Worm (Caenorhabditis elegans) whole organism, L1 larva: Measurements from ENCODE around the gene F14B8.4.

ENCODE experiments used
- C34B4.2 ChIP-seq: sonication (generic microtip); optimal IDR thresholded peaks from 2 replicates; lab custom pipeline; 2017; ENCODE audit warnings: mild to moderate bottlenecking, missing genetic modification characterization, missing compliant biosample characterization
- F16B12.6 ChIP-seq: fragments of 150-350 bp; optimal IDR thresholded peaks from 2 replicates; lab custom pipeline; 2014; ENCODE audit warnings: missing biosample characterization, missing genetic modification characterization
- Y116A8C.19 ChIP-seq: sonication (generic microtip); optimal IDR thresholded peaks from 2 replicates; lab custom pipeline; 2016; ENCODE audit warnings: missing compliant biosample characterization, missing genetic modification characterization, borderline replicate concordance
- blmp-1 ChIP-seq: fragments of 150-350 bp; optimal IDR thresholded peaks from 2 replicates; lab custom pipeline; 2014; ENCODE audit warnings: missing biosample characterization, missing genetic modification characterization
- ceh-63 ChIP-seq: fragments of 200-800 bp; sonication (Bioruptor generic); optimal IDR thresholded peaks from 2 replicates; lab custom pipeline; 2018; ENCODE audit warnings: mild to moderate bottlenecking, missing genetic modification characterization, missing compliant biosample characterization
- ceh-8 ChIP-seq: fragments of 200-800 bp; sonication (Bioruptor generic); optimal IDR thresholded peaks from 2 replicates; lab custom pipeline; 2018; ENCODE audit warnings: mild to moderate bottlenecking, missing genetic modification characterization, moderate library complexity, missing compliant biosample characterization
- ceh-88 ChIP-seq: fragments of 200-800 bp; sonication (Bioruptor generic); IDR thresholded peaks from 2 replicates; pipeline ENCODE4 v1.3.6; 2022; ENCODE audit warnings: missing genetic modification characterization, missing compliant biosample characterization
- ceh-90 ChIP-seq: sonication (generic microtip); optimal IDR thresholded peaks from 2 replicates; lab custom pipeline; 2016; ENCODE audit warnings: missing genetic modification characterization, missing compliant biosample characterization
- ces-1 ChIP-seq: fragments of 150-350 bp; optimal IDR thresholded peaks from 2 replicates; lab custom pipeline; 2014; ENCODE audit warnings: missing biosample characterization, missing genetic modification reagents, missing genetic modification characterization
- dpl-1 ChIP-seq, 3 experiments: fragments of 150-350 bp in 2 of 3; sonication (generic microtip) in 1 of 3; optimal IDR thresholded peaks; 2 replicates each; lab custom pipeline; 2014 to 2017; ENCODE audit warnings: missing biosample characterization in 3 of 3, missing genetic modification characterization in 3 of 3, missing genetic modification reagents in 3 of 3
- efl-3 ChIP-seq: fragments of 200-800 bp; sonication (Bioruptor generic); optimal IDR thresholded peaks from 2 replicates; lab custom pipeline; 2018; ENCODE audit warnings: mild to moderate bottlenecking, missing genetic modification characterization, missing compliant biosample characterization
- elt-2 ChIP-seq: sonication (generic microtip); optimal IDR thresholded peaks from 2 replicates; lab custom pipeline; 2016; ENCODE audit warnings: missing genetic modification characterization, mild to moderate bottlenecking, inconsistent platforms, missing compliant biosample characterization, missing genetic modification reagents
- elt-3 ChIP-seq, 6 experiments: fragments of 150-350 bp in 1 of 6; sonication (generic microtip); optimal IDR thresholded peaks; 2 replicates each; lab custom pipeline; 2017 to 2018; ENCODE audit warnings: missing biosample characterization in 6 of 6, missing genetic modification characterization in 6 of 6, inconsistent platforms in 1 of 6
- fkh-8 ChIP-seq: sonication (generic microtip); optimal IDR thresholded peaks from 2 replicates; lab custom pipeline; 2016; ENCODE audit warnings: mild to moderate bottlenecking, missing genetic modification characterization, missing compliant biosample characterization
- fos-1 ChIP-seq: fragments of 150-350 bp; optimal IDR thresholded peaks from 2 replicates; lab custom pipeline; 2014; ENCODE audit warnings: missing biosample characterization, missing genetic modification characterization
- grh-1 ChIP-seq: fragments of 200-800 bp; sonication (Bioruptor generic); IDR thresholded peaks from 2 replicates; pipeline ENCODE4 v1.3.6; 2022; ENCODE audit warnings: missing genetic modification reagents, missing genetic modification characterization, missing compliant biosample characterization
- hpl-2 ChIP-seq: fragments of 150-350 bp; optimal IDR thresholded peaks from 2 replicates; lab custom pipeline; 2014; ENCODE audit warnings: missing biosample characterization, missing genetic modification reagents, missing genetic modification characterization
- lin-13 ChIP-seq: fragments of 150-350 bp; optimal IDR thresholded peaks from 2 replicates; lab custom pipeline; 2014; ENCODE audit warnings: missing biosample characterization, missing genetic modification reagents, missing genetic modification characterization
- lin-14 ChIP-seq: fragments of 200-800 bp; sonication (Bioruptor generic); optimal IDR thresholded peaks from 2 replicates; lab custom pipeline; 2018; ENCODE audit warnings: mild to moderate bottlenecking, missing genetic modification characterization, moderate library complexity, missing compliant biosample characterization
- lir-3 ChIP-seq: sonication (generic microtip); optimal IDR thresholded peaks from 2 replicates; lab custom pipeline; 2016; ENCODE audit warnings: mild to moderate bottlenecking, missing genetic modification characterization, moderate library complexity, missing compliant biosample characterization; ENCODE audit not compliant: poor library complexity
- mef-2 ChIP-seq: fragments of 150-350 bp; optimal IDR thresholded peaks from 2 replicates; lab custom pipeline; 2014; ENCODE audit warnings: missing biosample characterization, missing genetic modification characterization
- mep-1 ChIP-seq: fragments of 150-350 bp; optimal IDR thresholded peaks from 2 replicates; lab custom pipeline; 2014; ENCODE audit warnings: missing biosample characterization, missing genetic modification characterization
- nhr-20 ChIP-seq: sonication (generic microtip); optimal IDR thresholded peaks from 2 replicates; lab custom pipeline; 2016; ENCODE audit warnings: mild to moderate bottlenecking, missing genetic modification characterization, missing compliant biosample characterization
- nhr-28 ChIP-seq: fragments of 150-350 bp; optimal IDR thresholded peaks from 2 replicates; lab custom pipeline; 2014; ENCODE audit warnings: missing biosample characterization, missing genetic modification characterization
- nhr-47 ChIP-seq: sonication (generic microtip); optimal IDR thresholded peaks from 2 replicates; lab custom pipeline; 2016; ENCODE audit warnings: mild to moderate bottlenecking, missing genetic modification characterization, moderate library complexity, missing compliant biosample characterization
- nhr-71 ChIP-seq: sonication (generic microtip); optimal IDR thresholded peaks from 2 replicates; lab custom pipeline; 2016; ENCODE audit warnings: mild to moderate bottlenecking, missing genetic modification characterization, moderate library complexity, missing compliant biosample characterization
- nhr-77 ChIP-seq: fragments of 150-350 bp; optimal IDR thresholded peaks from 2 replicates; lab custom pipeline; 2014; ENCODE audit warnings: missing biosample characterization, missing genetic modification characterization
- nhr-85 ChIP-seq: sonication (generic microtip); peaks from one replicate; lab custom pipeline; 2016; ENCODE audit warnings: missing genetic modification characterization, inconsistent platforms, missing compliant biosample characterization
- nhr-90 ChIP-seq: sonication (generic microtip); optimal IDR thresholded peaks from 2 replicates; lab custom pipeline; 2016; ENCODE audit warnings: mild to moderate bottlenecking, missing genetic modification characterization, missing compliant biosample characterization; ENCODE audit not compliant: poor library complexity
- pag-3 ChIP-seq: sonication (generic microtip); optimal IDR thresholded peaks from 2 replicates; lab custom pipeline; 2017; ENCODE audit warnings: missing genetic modification characterization, mild to moderate bottlenecking, missing compliant biosample characterization, antibody characterized with exemption, borderline replicate concordance; ENCODE audit not compliant: insufficient read depth
- pax-3 ChIP-seq: fragments of 200-800 bp; sonication (Bioruptor generic); optimal IDR thresholded peaks from 2 replicates; lab custom pipeline; 2018; ENCODE audit warnings: mild to moderate bottlenecking, missing genetic modification characterization, moderate library complexity, missing compliant biosample characterization
- tbx-2 ChIP-seq: sonication (generic microtip); optimal IDR thresholded peaks from 2 replicates; lab custom pipeline; 2016; ENCODE audit warnings: missing genetic modification characterization, missing compliant biosample characterization
- unc-62 ChIP-seq: fragments of 150-350 bp; optimal IDR thresholded peaks from 2 replicates; lab custom pipeline; 2014; ENCODE audit warnings: missing biosample characterization, missing genetic modification reagents, missing genetic modification characterization
- unc-86 ChIP-seq: sonication (generic microtip); optimal IDR thresholded peaks from 2 replicates; lab custom pipeline; 2016; ENCODE audit warnings: missing genetic modification characterization, missing compliant biosample characterization
- ztf-11 ChIP-seq, 2 experiments: sonication (generic microtip); optimal IDR thresholded peaks; 2 replicates each; lab custom pipeline; 2016 to 2017; ENCODE audit warnings: missing genetic modification characterization in 2 of 2, missing biosample characterization in 1 of 2, missing compliant biosample characterization in 1 of 2
- ztf-4 ChIP-seq: fragments of 150-350 bp; optimal IDR thresholded peaks from 2 replicates; lab custom pipeline; 2014; ENCODE audit warnings: missing biosample characterization, missing genetic modification characterization

F14B8.4 gene

DNA sequence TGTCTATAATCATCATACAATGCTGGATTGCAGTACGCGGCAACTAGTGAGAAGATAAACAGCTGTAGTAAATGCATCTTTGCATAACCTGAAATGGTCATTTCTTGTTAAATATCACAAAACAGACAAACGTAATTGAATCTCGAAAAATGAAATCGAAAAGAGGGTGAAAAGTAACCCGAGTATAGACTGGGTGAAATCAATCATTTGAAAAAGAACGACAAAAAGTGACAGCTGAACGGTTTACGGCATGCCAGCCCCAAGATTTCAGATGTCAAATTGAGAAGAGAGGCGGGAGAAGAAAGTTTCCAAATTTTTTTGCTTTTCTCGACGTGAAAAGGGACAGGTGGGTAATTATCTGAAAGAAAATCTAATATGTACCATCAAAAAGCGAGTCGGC is at the start of gene F14B8.4:
TSS of gene F14B8.4 (minus strand) at position 101 of the 400 bp plus-strand sequence.
- TF ChIP-seq mep-1 (tag; lab: Kevin White, UChicago) = no peak
- no peak for TF ChIP-seq nhr-90
- peak; percentile 53 for TF ChIP-seq nhr-85
- TF ChIP-seq tbx-2 (tag; lab: Kevin White, UChicago) = no peak
- TF ChIP-seq pag-3 (tag; lab: Kevin White, UChicago) = no peak

DNA sequence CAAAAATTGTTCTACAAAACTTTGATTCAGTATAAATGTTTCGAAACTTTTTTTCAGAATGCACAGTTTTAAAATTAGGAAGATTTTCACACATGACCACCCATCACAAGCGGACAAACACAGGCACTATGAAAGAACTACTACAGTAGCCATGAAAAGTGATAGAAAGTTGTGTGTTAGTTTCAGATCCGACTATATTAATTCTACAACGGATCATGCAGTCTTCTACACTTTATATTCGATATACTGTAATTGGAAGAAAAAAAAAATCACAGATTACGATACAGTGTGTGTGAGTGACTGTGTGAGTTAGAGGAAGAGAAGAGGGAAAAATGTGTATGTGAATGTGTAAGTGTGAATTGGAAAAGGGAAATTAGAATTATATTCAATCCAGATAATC is 47.0 kb upstream of the F14B8.4 start:
- no peak for TF ChIP-seq mef-2
- no peak for TF ChIP-seq elt-2 (tag; lab: Kevin White, UChicago)
- no peak for TF ChIP-seq hpl-2 (GFP tag; lab: Kevin White, UChicago)
- TF ChIP-seq pax-3 (tag; lab: Kevin White, UChicago) = no peak
- TF ChIP-seq Y116A8C.19 (tag; lab: Kevin White, UChicago) = no peak

DNA sequence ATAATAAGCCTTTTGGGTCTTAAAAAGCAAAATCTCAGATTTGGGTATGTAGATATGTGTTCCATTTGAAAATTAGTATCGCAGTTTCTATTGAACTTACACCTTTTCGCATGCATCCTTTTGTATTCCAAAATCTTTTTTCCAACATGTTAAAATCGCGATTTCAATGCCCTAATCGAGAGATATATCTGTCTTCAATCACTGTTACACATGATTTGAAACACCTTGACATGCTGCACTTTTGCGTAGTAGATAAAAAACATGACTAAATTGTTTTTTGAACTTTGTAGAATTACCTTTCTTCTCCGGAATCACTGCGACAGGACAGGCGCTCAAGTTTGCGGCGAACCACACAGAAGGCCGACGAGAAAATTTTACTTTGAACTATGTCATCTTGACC is 42.0 kb upstream of the F14B8.4 start:
- TF ChIP-seq ces-1 (GFP tag; lab: Kevin White, UChicago) (no peak), lin-14 (GFP tag; lab: Kevin White, UChicago) (peak; percentile 41), ceh-88 (no peak), Y116A8C.19 (tag; lab: Kevin White, UChicago) (no peak), nhr-20 (peak; percentile 29), blmp-1 (tag; lab: Kevin White, UChicago) (peak; percentile 75), mep-1 (tag; lab: Kevin White, UChicago) (peak; percentile 10), elt-3 (tag; optimal IDR thresholded peaks at IDR 0.05; lab: Kevin White, UChicago) (peak in 2 of 6 experiments; percentile 37 to 42), nhr-85 (peak; percentile 25)

DNA sequence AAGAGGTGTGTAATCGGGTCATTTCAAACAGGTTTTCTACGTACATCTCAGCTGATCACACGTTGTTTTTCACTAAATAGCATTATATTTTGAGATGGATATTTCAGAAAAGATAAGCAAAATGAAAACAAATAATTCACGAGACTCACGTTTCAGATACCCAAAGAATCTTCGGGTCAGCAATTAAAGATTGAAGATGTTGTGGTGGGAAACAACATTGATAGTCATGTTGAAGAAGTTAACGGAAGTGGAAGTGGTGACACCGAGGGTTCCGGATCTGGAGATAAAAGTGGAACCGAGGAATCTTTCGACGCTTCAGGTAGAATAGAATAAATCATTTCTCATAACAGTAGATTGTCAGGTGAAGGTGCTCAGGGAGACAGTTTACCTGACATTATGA is 41.0 kb upstream of the F14B8.4 start:
- TF ChIP-seq mep-1 (tag; lab: Kevin White, UChicago) (no peak), elt-3 (tag; optimal IDR thresholded peaks at IDR 0.05; lab: Kevin White, UChicago) (peak in 1 of 6 experiments; percentile 14), ceh-88 (no peak), blmp-1 (tag; lab: Kevin White, UChicago) (peak; percentile 24), dpl-1 (GFP tag; optimal IDR thresholded peaks at IDR 0.05; lab: Kevin White, UChicago) (no peak), unc-86 (tag; lab: Kevin White, UChicago) (no peak)

DNA sequence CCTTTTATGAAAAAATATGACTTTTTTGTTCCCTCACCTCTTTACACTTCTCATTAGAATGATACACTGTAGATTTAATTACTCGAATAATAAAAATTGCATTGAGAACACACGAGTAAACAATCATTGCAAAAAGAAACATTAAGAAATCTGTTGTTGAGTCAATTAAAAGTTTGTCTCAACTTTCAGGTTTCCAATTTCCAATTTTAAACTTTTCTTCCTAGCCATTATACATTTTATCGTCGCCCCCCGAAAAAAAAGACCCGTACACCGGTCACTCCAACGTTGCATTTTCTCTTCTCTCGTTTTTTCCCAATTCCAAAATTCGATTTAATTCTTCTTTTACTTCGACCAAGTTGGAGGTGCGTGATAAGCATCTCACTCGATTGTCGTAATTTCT is 40.2 kb upstream of the F14B8.4 start, which contains the start of gene C16E9.1:
TSS of gene C16E9.1 (plus strand) at position 301 of the 400 bp plus-strand sequence.
- TF ChIP-seq unc-62 (GFP tag; lab: Kevin White, UChicago) (no peak), lin-14 (GFP tag; lab: Kevin White, UChicago) (peak; percentile 0), efl-3 (GFP tag; lab: Kevin White, UChicago) (no peak), elt-2 (tag; lab: Kevin White, UChicago) (no peak), grh-1 (no peak), nhr-85 (no peak), F16B12.6 (no peak), blmp-1 (tag; lab: Kevin White, UChicago) (peak; percentile 66), elt-3 (tag; optimal IDR thresholded peaks at IDR 0.05; lab: Kevin White, UChicago) (peak in 1 of 6 experiments; percentile 33), fkh-8 (tag; lab: Kevin White, UChicago) (no peak), fos-1 (tag; lab: Kevin White, UChicago) (no peak)

DNA sequence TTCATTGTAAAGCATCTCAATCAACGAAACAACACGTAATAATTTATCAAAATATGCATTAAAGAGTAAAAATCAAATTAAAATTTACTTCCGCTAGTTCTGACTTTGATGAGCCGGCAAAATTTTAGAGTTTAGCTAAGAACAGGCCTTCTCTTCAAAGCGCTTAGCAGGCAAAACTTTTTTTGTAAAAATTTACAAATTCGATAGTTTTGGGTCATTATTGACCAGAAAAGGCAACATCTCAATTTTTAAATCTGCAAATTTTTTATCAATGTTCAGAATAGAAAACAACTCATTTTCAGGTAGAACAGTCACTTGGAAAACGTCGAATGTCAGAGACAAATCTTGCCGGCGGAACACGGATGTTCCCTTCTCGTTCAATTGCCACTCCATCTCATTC is 38.0 kb upstream of the F14B8.4 start:
- no peak for TF ChIP-seq ces-1 (GFP tag; lab: Kevin White, UChicago)
- TF ChIP-seq nhr-47 (tag; lab: Kevin White, UChicago) = no peak
- TF ChIP-seq nhr-90 = no peak
- TF ChIP-seq nhr-77 (tag; lab: Kevin White, UChicago) = no peak
- TF ChIP-seq ceh-90 (tag; lab: Kevin White, UChicago) = no peak
- no peak for TF ChIP-seq C34B4.2 (tag; lab: Kevin White, UChicago)
- TF ChIP-seq ztf-11 (tag; optimal IDR thresholded peaks at IDR 0.05; lab: Kevin White, UChicago) = no peak
- no peak for TF ChIP-seq lin-13 (GFP tag; lab: Kevin White, UChicago)
- TF ChIP-seq ceh-63 (GFP tag; lab: Kevin White, UChicago) = no peak
- no peak for TF ChIP-seq mep-1 (tag; lab: Kevin White, UChicago)
- TF ChIP-seq elt-3 (tag; optimal IDR thresholded peaks at IDR 0.05; lab: Kevin White, UChicago) = no peak
- TF ChIP-seq lir-3 (tag; lab: Kevin White, UChicago) = no peak
- TF ChIP-seq nhr-28 = no peak
- TF ChIP-seq ztf-4 (tag; lab: Kevin White, UChicago) = no peak
- no peak for TF ChIP-seq dpl-1 (GFP tag; optimal IDR thresholded peaks at IDR 0.05; lab: Kevin White, UChicago)
- no peak for TF ChIP-seq nhr-71 (tag; lab: Kevin White, UChicago)
- TF ChIP-seq Y116A8C.19 (tag; lab: Kevin White, UChicago) = no peak
- no peak for TF ChIP-seq ceh-8 (GFP tag; lab: Kevin White, UChicago)
